Worm (Caenorhabditis elegans): ENCODE results near the gene H23N18.6.

ce11 chrV:4881377-4881776 lies 33.5 kb downstream of the H23N18.6 start, which contains the start of gene str-32:
- no peak for TF ChIP-seq dpl-1 (GFP tag; optimal IDR thresholded peaks at IDR 0.05)
- no peak for TF ChIP-seq nhr-85 (tag)
